Fruit fly (Drosophila melanogaster): Measurements from ENCODE around the gene Drsl4.

Drsl4 gene

dm6 chr3L:3319992-3320732, 4.7 kb downstream of the Drsl4 start:
- TF ChIP-seq CG8478 (optimal IDR thresholded peaks at IDR 0.05) (no peak), psq (optimal IDR thresholded peaks at IDR 0.05) (no peak), Dll (optimal IDR thresholded peaks at IDR 0.05) (no peak), pan (optimal IDR thresholded peaks at IDR 0.05) (no peak), EcR (GFP tag; optimal IDR thresholded peaks at IDR 0.05) (no peak)

- TF ChIP-seq EcR (GFP tag; optimal IDR thresholded peaks at IDR 0.05) (no peak), pan (optimal IDR thresholded peaks at IDR 0.05) (no peak), psq (optimal IDR thresholded peaks at IDR 0.05) (no peak), usp (GFP tag; optimal IDR thresholded peaks at IDR 0.05) (no peak), CG8478 (optimal IDR thresholded peaks at IDR 0.05) (no peak), Dll (optimal IDR thresholded peaks at IDR 0.05) (no peak)
Measured at dm6 chr3L:3325597-3325924, 10.1 kb downstream of the Drsl4 start.

dm6 chr3L:3325925-3326903, 10.8 kb downstream of the Drsl4 start, which contains the start of gene Gtpx:
Gtpx (plus strand) TSS chr3L:3326265.
- no peak for TF ChIP-seq CG8478 (optimal IDR thresholded peaks at IDR 0.05)

- TF ChIP-seq EcR (GFP tag; optimal IDR thresholded peaks at IDR 0.05): no peak
- TF ChIP-seq psq (optimal IDR thresholded peaks at IDR 0.05): no peak
- TF ChIP-seq usp (GFP tag; optimal IDR thresholded peaks at IDR 0.05): no peak
- TF ChIP-seq Dll (optimal IDR thresholded peaks at IDR 0.05): no peak
- no peak for TF ChIP-seq pan (optimal IDR thresholded peaks at IDR 0.05)
- no peak for TF ChIP-seq CG8478 (optimal IDR thresholded peaks at IDR 0.05)
Measured at dm6 chr3L:3328771-3329170, 13.4 kb downstream of the Drsl4 start, which contains the start of gene Strip. Strip (minus strand) TSS chr3L:3328871.

dm6 chr3L:3329763-3330162, 14.3 kb downstream of the Drsl4 start, which contains the start of gene CG14961:
CG14961 (plus strand) TSS chr3L:3330063.
- TF ChIP-seq CG8478 (optimal IDR thresholded peaks at IDR 0.05) (no peak), psq (optimal IDR thresholded peaks at IDR 0.05) (no peak), Dll (optimal IDR thresholded peaks at IDR 0.05) (no peak), usp (GFP tag; optimal IDR thresholded peaks at IDR 0.05) (no peak), EcR (GFP tag; optimal IDR thresholded peaks at IDR 0.05) (no peak)

- TF ChIP-seq Dll (optimal IDR thresholded peaks at IDR 0.05) (no peak), CG8478 (optimal IDR thresholded peaks at IDR 0.05) (no peak), psq (optimal IDR thresholded peaks at IDR 0.05) (no peak), usp (GFP tag; optimal IDR thresholded peaks at IDR 0.05) (no peak), pan (optimal IDR thresholded peaks at IDR 0.05) (no peak), EcR (GFP tag; optimal IDR thresholded peaks at IDR 0.05) (no peak)
Measured at dm6 chr3L:3334784-3335183, 19.4 kb downstream of the Drsl4 start, which contains the start of gene CG14969. CG14969 (minus strand) TSS chr3L:3334978.

- TF ChIP-seq Dll (optimal IDR thresholded peaks at IDR 0.05) (no peak), pan (optimal IDR thresholded peaks at IDR 0.05) (no peak), EcR (GFP tag; optimal IDR thresholded peaks at IDR 0.05) (no peak), usp (GFP tag; optimal IDR thresholded peaks at IDR 0.05) (no peak), CG8478 (optimal IDR thresholded peaks at IDR 0.05) (no peak), psq (optimal IDR thresholded peaks at IDR 0.05) (no peak)
Measured at dm6 chr3L:3335688-3336087, 20.3 kb downstream of the Drsl4 start, which contains the start of gene Drsl1. Drsl1 (minus strand) TSS chr3L:3335788.

- TF ChIP-seq EcR (GFP tag; optimal IDR thresholded peaks at IDR 0.05) (no peak), psq (optimal IDR thresholded peaks at IDR 0.05) (no peak), CG8478 (optimal IDR thresholded peaks at IDR 0.05) (no peak), usp (GFP tag; optimal IDR thresholded peaks at IDR 0.05) (no peak), Dll (optimal IDR thresholded peaks at IDR 0.05) (no peak), pan (optimal IDR thresholded peaks at IDR 0.05) (no peak)
Measured at dm6 chr3L:3336368-3337164, 21.1 kb downstream of the Drsl4 start, which contains the start of the genes Drsl6 and kst. Drsl6 (minus strand) TSS chr3L:3336418. kst (plus strand) TSS chr3L:3336860.

dm6 chr3L:3337345-3337928, 22.0 kb downstream of the Drsl4 start:
- TF ChIP-seq usp (GFP tag; optimal IDR thresholded peaks at IDR 0.05) (no peak), Dll (optimal IDR thresholded peaks at IDR 0.05) (no peak), CG8478 (optimal IDR thresholded peaks at IDR 0.05) (no peak), pan (optimal IDR thresholded peaks at IDR 0.05) (no peak), EcR (GFP tag; optimal IDR thresholded peaks at IDR 0.05) (no peak)

- no peak for TF ChIP-seq pan (optimal IDR thresholded peaks at IDR 0.05)
- no peak for TF ChIP-seq psq (optimal IDR thresholded peaks at IDR 0.05)
- TF ChIP-seq usp (GFP tag; optimal IDR thresholded peaks at IDR 0.05): no peak
- no peak for TF ChIP-seq EcR (GFP tag; optimal IDR thresholded peaks at IDR 0.05)
- TF ChIP-seq Dll (optimal IDR thresholded peaks at IDR 0.05): no peak
- TF ChIP-seq CG8478 (optimal IDR thresholded peaks at IDR 0.05): no peak
Measured at dm6 chr3L:3338028-3338855, 22.8 kb downstream of the Drsl4 start.
